Fruit fly (Drosophila melanogaster): Measurements from ENCODE around the gene CG7546.

Gene CG7546

dm6 chr3L:7527661-7528379 lies 17.0 kb downstream of the CG7546 start:
- TF ChIP-seq CG17801 (GFP tag; optimal IDR thresholded peaks at IDR 0.05; ENCODE audit: partially characterized antibody) = no peak

- no peak for TF ChIP-seq CG17801 (GFP tag; optimal IDR thresholded peaks at IDR 0.05; ENCODE audit: partially characterized antibody)
Measured at dm6 chr3L:7528380-7529080, 17.7 kb downstream of the CG7546 start, which contains the start of gene lqf. TSS of gene lqf (plus strand) at chr3L:7528780.

DNA sequence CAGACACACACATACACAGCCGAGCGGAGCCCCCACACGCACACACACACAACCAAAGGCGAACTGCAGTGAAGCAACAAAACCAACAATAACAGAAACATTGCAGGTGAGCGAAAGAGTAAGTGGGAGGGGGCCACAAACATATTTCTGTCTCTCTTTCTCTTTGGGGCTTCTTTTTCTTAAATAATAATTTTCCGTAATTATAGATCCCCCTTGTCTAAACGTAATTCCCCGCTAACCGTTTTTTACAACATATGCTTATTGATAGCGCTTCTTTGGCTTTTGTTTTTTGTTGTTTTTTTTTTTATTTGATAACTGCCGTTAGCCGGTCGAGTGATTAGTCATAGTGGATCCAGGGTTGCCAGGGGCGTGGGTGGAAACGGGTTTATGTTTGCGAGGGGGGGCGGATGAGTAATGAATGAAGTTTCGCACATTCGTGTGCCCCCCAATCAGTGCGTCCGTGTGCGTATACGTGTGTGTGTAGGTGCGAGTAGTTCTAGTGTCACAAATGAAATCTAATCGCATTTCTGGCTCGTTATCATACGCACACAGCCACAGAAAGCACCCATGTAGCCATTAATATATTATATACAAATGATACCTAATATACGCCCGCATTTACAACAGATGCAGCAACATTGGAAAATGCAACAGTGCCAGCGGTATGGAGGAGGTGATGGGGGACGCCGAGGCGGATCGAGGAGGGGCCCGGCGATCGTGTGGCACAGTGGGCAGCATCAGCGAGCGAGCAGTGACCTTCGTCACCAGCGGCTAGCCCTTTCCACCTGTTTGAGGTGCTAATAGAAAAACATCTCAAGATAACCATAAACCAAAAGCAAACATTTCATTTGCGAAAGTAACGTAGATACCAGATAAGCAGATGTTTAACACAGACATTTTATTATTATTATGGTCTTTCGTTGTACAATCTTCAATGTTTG lies 18.6 kb downstream of the CG7546 start:
- no peak for TF ChIP-seq CG17801 (GFP tag; optimal IDR thresholded peaks at IDR 0.05; ENCODE audit: partially characterized antibody)

DNA sequence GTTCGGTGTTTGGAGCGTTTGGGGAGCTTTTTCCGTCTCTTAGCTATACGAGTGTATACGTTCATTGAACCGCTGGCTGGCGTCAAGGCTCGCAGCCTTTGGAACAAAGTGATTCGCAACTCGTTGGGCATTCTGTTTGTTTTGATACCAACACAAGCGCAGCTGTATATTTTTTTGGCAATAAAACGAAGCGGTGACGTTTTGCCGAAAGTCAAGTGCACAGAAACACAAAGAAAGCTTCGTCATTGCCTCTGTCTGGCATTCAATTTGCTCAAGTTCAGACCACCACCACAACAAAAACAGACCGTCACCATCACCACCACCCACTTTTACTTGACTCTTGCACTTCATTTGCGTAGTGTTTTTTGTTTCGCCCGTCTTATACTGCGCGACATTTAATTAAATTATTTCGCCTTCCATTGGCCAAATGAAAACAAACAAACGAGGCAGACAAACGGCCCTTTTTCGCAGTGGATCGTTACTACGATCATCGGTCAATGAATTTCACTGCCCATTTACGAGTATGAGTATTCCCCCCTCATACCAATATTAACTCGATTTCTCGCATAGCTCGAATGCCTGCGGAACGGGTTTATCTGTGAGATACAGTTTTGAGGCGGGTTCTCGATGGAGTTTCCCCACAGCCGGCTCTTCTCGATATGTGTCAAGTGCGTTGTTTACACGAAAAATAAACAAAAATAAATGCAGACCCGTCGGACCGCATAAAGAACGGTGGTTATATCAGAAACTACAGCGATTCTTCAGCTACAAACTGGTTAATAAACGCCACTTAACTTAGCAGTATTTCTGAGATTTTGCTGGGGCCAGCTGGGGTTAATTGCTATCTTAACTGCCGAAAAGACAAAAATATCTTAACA lies 19.9 kb downstream of the CG7546 start:
- no peak for TF ChIP-seq CG17801 (GFP tag; optimal IDR thresholded peaks at IDR 0.05; ENCODE audit: partially characterized antibody)

- TF ChIP-seq CG17801 (GFP tag; optimal IDR thresholded peaks at IDR 0.05; ENCODE audit: partially characterized antibody) = no peak
Measured at dm6 chr3L:7539736-7540135, 28.9 kb downstream of the CG7546 start, which contains the start of gene CG16998. TSS of gene CG16998 (minus strand) at chr3L:7539836.

DNA sequence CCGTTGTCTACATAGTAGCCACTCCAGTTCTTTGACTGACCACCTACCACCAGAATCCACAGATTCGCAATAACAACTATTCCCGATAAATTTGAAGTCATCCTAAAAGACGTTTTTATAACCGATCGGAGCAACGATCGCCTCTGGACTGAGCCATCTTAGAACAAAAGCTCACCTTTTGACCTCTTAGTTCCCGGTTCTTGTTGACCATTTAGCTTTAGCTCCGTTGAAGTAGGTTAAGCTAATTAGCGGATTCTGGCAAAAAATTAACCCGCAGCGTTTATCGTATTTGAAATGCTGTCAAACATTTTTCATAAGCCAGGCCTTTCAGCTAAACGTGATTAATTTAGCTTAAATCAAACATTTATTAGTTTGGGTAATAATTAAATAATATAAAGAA lies 30.3 kb downstream of the CG7546 start, which contains the start of gene CG32374:
Gene CG32374, minus strand, starts transcription at position 101 of the 400 bp plus-strand sequence.
- no peak for TF ChIP-seq CG17801 (GFP tag; optimal IDR thresholded peaks at IDR 0.05; ENCODE audit: partially characterized antibody)

DNA sequence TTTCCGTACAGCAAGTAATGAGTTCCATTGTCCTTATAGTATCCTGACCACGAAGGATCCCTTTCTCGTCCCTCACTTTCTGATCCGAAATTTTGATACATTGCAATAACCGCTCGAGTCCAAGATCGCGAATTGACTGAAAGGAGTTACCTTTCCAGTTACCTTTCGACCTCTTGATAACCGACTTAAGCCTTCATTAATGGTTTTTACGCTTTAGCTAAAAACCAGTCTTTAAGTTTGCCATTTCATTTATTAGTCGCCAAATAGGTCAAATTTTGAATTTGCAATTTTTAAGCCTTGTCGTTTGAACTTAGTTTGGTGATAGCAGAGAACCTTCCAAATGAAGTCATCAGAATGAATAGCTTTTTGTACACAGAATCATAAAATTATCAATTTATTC lies 31.6 kb downstream of the CG7546 start, which contains the start of gene CG32376:
Gene CG32376, minus strand, starts transcription at position 101 of the 400 bp plus-strand sequence.
- TF ChIP-seq CG17801 (GFP tag; optimal IDR thresholded peaks at IDR 0.05; ENCODE audit: partially characterized antibody) = no peak

DNA sequence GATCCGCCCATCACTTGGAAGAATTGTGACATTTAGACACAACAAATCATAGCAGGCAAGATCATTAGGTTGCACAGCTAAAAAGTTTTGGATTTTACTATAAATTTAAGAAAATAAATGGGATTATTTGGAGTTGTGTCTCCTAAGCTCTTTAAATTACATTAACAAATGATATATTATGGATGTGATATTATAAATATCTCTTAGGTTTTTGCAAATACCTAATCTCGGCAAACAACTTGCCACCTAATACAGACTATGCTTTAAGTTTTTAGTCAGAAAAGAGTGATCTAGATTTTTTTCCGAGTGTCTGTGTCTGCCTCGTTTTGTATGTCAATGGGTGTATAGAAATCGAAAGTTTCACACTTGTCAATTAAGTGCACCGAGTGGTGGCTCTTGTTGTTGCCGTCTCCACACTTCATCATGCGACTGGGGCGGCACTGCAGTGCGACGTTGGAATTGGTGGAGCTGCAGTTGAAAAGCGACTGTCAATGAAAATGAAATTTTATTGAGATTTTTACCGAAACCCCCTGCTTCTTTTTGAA lies 33.9 kb downstream of the CG7546 start:
- no peak for TF ChIP-seq CG17801 (GFP tag; optimal IDR thresholded peaks at IDR 0.05; ENCODE audit: partially characterized antibody)

DNA sequence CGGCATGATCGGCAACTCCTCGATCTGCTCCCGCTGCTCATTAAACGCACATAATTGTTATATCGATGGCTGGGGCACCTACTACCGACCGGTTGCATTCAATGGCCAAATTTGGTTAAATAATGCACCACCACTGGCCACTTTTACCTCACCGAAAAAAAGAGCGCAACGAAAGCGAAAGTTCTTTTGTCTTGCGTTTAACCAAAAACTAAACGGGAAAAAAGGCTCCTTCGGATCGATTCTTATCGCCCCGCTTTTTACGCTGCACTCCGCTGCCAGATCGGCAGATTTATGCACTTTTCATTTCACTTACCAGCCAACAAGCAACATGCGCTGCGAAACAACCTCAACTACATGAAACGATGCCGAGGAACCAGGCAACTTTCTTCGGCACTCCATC lies 34.8 kb downstream of the CG7546 start:
- TF ChIP-seq CG17801 (GFP tag; optimal IDR thresholded peaks at IDR 0.05; ENCODE audit: partially characterized antibody) = no peak

DNA sequence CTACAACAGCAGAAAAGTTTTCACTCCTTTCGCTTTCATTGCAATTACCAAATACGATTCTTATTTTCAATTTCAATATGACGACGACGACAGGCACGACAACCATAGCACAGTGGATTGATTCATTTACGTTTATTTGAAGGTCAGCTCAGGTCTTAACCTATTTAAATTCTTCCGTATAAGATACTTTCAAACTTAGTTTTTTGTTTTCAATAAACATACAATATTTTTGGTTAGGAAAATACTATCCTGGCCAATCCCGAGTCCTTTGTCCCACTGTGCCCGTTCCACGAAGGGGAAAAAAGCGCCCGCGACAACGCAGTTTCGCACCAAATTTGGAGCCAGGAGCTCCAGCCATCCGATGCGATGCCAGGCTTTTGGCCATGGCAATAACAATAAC lies 39.4 kb downstream of the CG7546 start:
- TF ChIP-seq CG17801 (GFP tag; optimal IDR thresholded peaks at IDR 0.05; ENCODE audit: partially characterized antibody) = no peak

- no peak for TF ChIP-seq CG17801 (GFP tag; optimal IDR thresholded peaks at IDR 0.05; ENCODE audit: partially characterized antibody)
Measured at dm6 chr3L:7552446-7552845, 41.7 kb downstream of the CG7546 start.

dm6 chr3L:7553062-7553461 lies 42.3 kb downstream of the CG7546 start:
- no peak for TF ChIP-seq CG17801 (GFP tag; optimal IDR thresholded peaks at IDR 0.05; ENCODE audit: partially characterized antibody)

dm6 chr3L:7559937-7560336 lies 49.2 kb downstream of the CG7546 start, which contains the start of gene CG14837:
TSS of gene CG14837 (minus strand) at chr3L:7560037.
- no peak for TF ChIP-seq CG17801 (GFP tag; optimal IDR thresholded peaks at IDR 0.05; ENCODE audit: partially characterized antibody)

dm6 chr3L:7560580-7560979 lies 49.8 kb downstream of the CG7546 start:
- TF ChIP-seq CG17801 (GFP tag; optimal IDR thresholded peaks at IDR 0.05; ENCODE audit: partially characterized antibody) = no peak

All from ovary, adult (tissue).